Fruit fly (Drosophila melanogaster) whole organism, embryonic: ENCODE measurements around the gene Ms.

Experiments
- Abd-B ChIP-seq: fragments of 200-800 bp; sonication (Bioruptor generic); optimal IDR thresholded peaks from 2 replicates; lab custom pipeline; 2018; ENCODE audit warnings: missing biosample characterization, mild to moderate bottlenecking, missing genetic modification characterization, moderate library complexity
- CG15514 ChIP-seq: fragments of 200-800 bp; sonication (Bioruptor generic); optimal IDR thresholded peaks from 3 replicates; lab custom pipeline; 2017; ENCODE audit warnings: missing biosample characterization, missing genetic modification characterization, mild to moderate bottlenecking, moderate library complexity, missing genetic modification reagents
- CG17385 ChIP-seq: fragments of 200-800 bp; sonication (Bioruptor generic); optimal IDR thresholded peaks from 3 replicates; lab custom pipeline; 2018; ENCODE audit warnings: missing biosample characterization, mild to moderate bottlenecking, missing genetic modification characterization
- CG7839 ChIP-seq: fragments of 200-800 bp; sonication (Bioruptor generic); optimal IDR thresholded peaks from 3 replicates; lab custom pipeline; 2018; ENCODE audit warnings: missing biosample characterization, mild to moderate bottlenecking, missing genetic modification characterization, moderate library complexity
- Usf ChIP-seq: fragments of 200-800 bp; sonication (Bioruptor generic); optimal IDR thresholded peaks from 2 replicates; lab custom pipeline; 2017; ENCODE audit warnings: missing genotype, missing biosample characterization, missing genetic modification characterization
- aop ChIP-seq: fragments of 200-800 bp; sonication (Bioruptor generic); IDR thresholded peaks from 2 replicates; pipeline ENCODE4 v1.3.6; 2022; ENCODE audit warnings: missing biosample characterization, missing genetic modification characterization
- ato ChIP-seq: fragments of 200-800 bp; sonication (Bioruptor generic); IDR thresholded peaks from 2 replicates; pipeline ENCODE4 v1.3.6; 2022; ENCODE audit warnings: missing biosample characterization, missing genetic modification characterization; ENCODE audit not compliant: partially characterized antibody
- fru ChIP-seq: fragments of >200 bp; optimal IDR thresholded peaks from 2 replicates; lab custom pipeline; 2017
- usp ChIP-seq: fragments of >200 bp; optimal IDR thresholded peaks from 2 replicates; lab custom pipeline; 2017; ENCODE audit warnings: missing biosample characterization, missing genetic modification characterization

DNA sequence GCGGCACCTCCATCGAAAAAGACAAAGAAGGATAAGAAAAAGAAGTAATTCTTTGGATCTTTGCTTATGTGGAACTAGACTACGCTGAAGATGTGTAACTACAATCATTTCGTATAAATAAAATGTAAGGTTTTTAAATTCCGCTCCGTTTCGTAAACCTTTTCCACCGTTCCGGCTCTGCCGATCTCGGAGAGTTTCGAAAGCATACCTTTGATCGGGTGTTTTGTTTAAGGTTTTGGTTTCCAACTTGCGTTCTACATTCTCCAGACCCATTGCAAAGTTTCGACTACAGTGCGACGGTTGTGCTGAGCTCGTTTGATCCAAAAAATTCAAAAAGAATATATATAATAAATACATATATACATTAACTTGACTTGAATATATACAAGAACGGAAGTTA lies 4.7 kb upstream of the Ms start, which contains the start of gene CG6432:
- TF ChIP-seq CG15514 (GFP tag; lab: Kevin White, UChicago) (no peak), CG17385 (GFP tag; lab: Kevin White, UChicago) (no peak), fru (lab: Kevin White, UChicago) (no peak), Abd-B (GFP tag; lab: Kevin White, UChicago) (no peak), Usf (no peak), CG7839 (tag; lab: Kevin White, UChicago) (no peak), usp (GFP tag; lab: Kevin White, UChicago) (no peak), ato (no peak), aop (GFP tag; lab: Robert Waterston, UW) (no peak)
